Worm (Caenorhabditis elegans): Measurements from ENCODE around the gene F26G1.10.

The F26G1.10 gene

DNA sequence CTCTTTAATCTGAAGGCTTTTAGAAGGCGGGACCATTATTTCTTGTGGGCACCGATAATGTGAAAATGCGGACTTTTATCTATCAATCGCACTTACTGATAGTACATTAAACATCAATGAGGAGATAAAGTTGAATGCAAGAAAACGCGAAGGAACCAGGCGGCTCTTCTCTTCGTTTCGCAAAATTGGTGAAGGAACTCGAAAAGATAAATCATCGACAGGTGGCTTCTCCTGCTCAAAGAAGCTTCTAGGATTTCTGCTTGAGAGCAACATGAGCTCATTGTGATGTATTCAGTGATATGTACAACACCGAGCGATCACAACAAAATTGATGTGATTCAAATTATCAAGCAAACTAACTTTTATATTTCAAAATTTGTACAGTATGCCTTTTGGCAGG, 31.6 kb downstream of the F26G1.10 start:
- TF ChIP-seq ces-1 (GFP tag; optimal IDR thresholded peaks at IDR 0.05) (no peak), unc-62 (GFP tag; optimal IDR thresholded peaks at IDR 0.05) (peak; percentile 81), unc-120 (tag; optimal IDR thresholded peaks at IDR 0.05; ENCODE audit: poor library complexity, severe bottlenecking) (peak; percentile 78), hlh-1 (tag; optimal IDR thresholded peaks at IDR 0.05) (peak; percentile 66), nhr-28 (tag; optimal IDR thresholded peaks at IDR 0.05) (no peak)

DNA sequence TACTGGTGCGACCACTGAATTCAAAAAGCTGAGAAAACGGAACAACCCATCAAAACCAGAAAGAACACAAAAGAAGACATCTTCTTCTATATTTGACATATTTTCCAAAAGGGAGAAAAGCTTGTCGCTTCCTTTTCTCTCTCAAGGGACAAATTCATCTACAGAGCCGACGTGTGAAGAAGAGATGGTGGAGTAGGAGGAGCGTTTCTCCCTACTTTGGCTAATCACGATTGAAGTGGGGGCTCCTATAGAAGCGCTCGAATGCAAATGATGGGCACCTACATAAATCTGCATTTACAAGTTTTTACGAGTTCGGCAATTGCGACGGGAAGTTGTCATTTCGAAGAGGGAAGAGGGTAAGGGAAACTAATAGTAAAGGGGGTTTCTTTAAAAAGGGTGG, 32.1 kb downstream of the F26G1.10 start:
- TF ChIP-seq unc-62 (GFP tag; optimal IDR thresholded peaks at IDR 0.05) (no peak), ces-1 (GFP tag; optimal IDR thresholded peaks at IDR 0.05) (peak; percentile 12)

DNA sequence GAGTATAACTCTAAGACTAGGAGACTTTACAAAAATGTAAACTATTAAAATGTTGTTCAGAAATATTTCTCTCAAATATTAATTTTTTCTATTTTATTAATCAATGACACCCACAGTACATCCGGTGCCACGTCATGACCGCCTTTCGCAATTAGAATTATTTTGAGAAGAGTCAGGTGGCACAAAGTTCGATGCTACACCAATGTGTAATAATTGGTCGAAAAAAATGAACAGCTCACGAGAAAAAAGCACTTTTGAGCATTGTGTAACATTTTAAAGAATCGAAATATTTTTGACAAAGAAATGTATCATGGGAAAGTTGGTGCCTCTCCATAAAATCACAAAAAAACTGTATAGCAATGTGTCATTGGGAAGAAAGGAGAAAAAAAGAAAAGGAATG, 32.5 kb downstream of the F26G1.10 start:
- no peak for TF ChIP-seq bed-3 (GFP tag; optimal IDR thresholded peaks at IDR 0.05)
- TF ChIP-seq hlh-1 (tag; optimal IDR thresholded peaks at IDR 0.05), result peak; percentile 27

DNA sequence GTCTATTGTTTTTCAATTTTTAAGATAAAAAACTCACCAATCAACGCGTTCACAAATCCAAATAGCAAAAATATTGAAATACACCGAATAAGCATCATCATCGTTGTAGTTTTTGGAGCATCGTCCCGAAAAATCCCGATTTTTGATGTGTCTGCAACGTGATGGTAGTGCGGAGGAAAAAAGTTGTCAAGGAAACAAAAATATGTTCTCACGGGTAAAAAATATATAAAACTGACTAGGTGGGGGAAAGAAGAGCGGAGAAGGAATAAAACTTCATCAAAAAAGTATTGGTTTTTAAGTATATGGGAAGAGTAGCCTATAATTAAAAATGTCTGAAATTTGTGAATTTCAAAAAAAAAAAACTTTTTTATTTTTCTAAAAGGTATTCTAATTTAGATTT, 37.8 kb downstream of the F26G1.10 start, which contains the start of gene rig-6:
rig-6 (minus strand) TSS at position 101 of the 400 bp plus-strand sequence.
- TF ChIP-seq nhr-76 (tag; optimal IDR thresholded peaks at IDR 0.05) (no peak), nhr-28 (tag; optimal IDR thresholded peaks at IDR 0.05) (no peak), elt-1 (tag; optimal IDR thresholded peaks at IDR 0.05; ENCODE audit: borderline replicate concordance, insufficient read depth) (no peak), nhr-12 (tag; optimal IDR thresholded peaks at IDR 0.05) (no peak), drap-1 (GFP tag; optimal IDR thresholded peaks at IDR 0.05) (no peak), pha-4 (tag; optimal IDR thresholded peaks at IDR 0.05) (no peak), ceh-83 (GFP tag; optimal IDR thresholded peaks at IDR 0.05) (no peak), sem-2 (GFP tag; optimal IDR thresholded peaks at IDR 0.05) (no peak), elt-3 (tag; optimal IDR thresholded peaks at IDR 0.05) (no peak), ztf-11 (tag; optimal IDR thresholded peaks at IDR 0.05) (no peak), mab-5 (tag; optimal IDR thresholded peaks at IDR 0.05) (no peak), zip-8 (tag; optimal IDR thresholded peaks at IDR 0.05) (no peak)

DNA sequence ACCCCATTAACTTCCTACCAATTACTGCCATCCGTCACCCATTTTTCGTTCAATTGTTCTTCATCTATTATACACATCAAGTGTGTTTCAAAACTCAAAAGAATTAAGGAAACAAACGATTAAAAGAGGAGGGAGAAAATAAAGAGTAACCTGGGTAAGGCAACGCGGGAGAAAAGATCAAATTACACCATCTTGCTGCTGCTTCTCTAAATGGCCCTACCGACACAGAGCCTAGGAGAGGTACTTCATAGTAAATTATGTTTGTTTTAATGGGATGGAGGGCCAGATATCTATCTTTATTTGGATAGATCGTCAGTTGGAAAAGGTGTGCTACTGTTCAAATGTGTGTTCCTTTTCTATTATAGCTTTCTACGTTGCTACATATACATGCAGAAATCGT, 41.2 kb downstream of the F26G1.10 start:
- no peak for TF ChIP-seq lsy-2 (tag; optimal IDR thresholded peaks at IDR 0.05)
- TF ChIP-seq nhr-76 (tag; optimal IDR thresholded peaks at IDR 0.05), result no peak
- TF ChIP-seq mab-5 (tag; optimal IDR thresholded peaks at IDR 0.05), result no peak
- TF ChIP-seq ztf-11 (tag; optimal IDR thresholded peaks at IDR 0.05), result no peak
- no peak for TF ChIP-seq nhr-237 (tag; optimal IDR thresholded peaks at IDR 0.05)
- no peak for TF ChIP-seq drap-1 (GFP tag; optimal IDR thresholded peaks at IDR 0.05)
- TF ChIP-seq pha-4 (tag; optimal IDR thresholded peaks at IDR 0.05), result no peak
- TF ChIP-seq tbx-8 (GFP tag; optimal IDR thresholded peaks at IDR 0.05), result no peak
- no peak for TF ChIP-seq flh-1 (GFP tag; optimal IDR thresholded peaks at IDR 0.05)
- TF ChIP-seq nhr-28 (tag; optimal IDR thresholded peaks at IDR 0.05), result no peak
- TF ChIP-seq M03D4.4 (tag; optimal IDR thresholded peaks at IDR 0.05), result no peak
- TF ChIP-seq unc-39 (tag; optimal IDR thresholded peaks at IDR 0.05), result no peak
- TF ChIP-seq ceh-39 (tag; optimal IDR thresholded peaks at IDR 0.05), result no peak
- TF ChIP-seq elt-1 (tag; optimal IDR thresholded peaks at IDR 0.05; ENCODE audit: borderline replicate concordance, insufficient read depth), result no peak
- TF ChIP-seq ham-2 (GFP tag; optimal IDR thresholded peaks at IDR 0.05), result no peak
- TF ChIP-seq unc-62 (GFP tag; optimal IDR thresholded peaks at IDR 0.05), result no peak
- no peak for TF ChIP-seq blmp-1 (tag; optimal IDR thresholded peaks at IDR 0.05)
- no peak for TF ChIP-seq cnd-1 (tag; optimal IDR thresholded peaks at IDR 0.05)
- TF ChIP-seq mls-2 (tag; optimal IDR thresholded peaks at IDR 0.05), result no peak

DNA sequence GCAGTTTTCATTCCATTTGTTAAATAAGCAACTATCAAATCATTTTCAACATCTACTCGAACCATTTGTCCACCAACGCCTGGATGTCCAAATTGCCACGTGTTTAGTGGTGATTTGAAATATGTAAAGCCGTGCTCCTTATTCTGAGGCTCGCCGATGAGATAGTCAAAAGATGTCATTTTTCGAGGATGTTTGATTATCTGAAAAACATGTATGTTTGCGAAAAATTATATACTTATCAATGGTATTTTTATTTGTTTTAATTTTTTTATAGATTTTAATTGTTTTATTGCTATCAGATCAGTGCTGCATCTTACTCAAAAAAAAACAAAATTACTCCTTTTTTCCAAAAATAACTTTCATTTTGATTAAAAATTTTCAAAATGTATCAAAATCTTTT, 44.6 kb downstream of the F26G1.10 start:
- TF ChIP-seq ceh-43 (GFP tag; optimal IDR thresholded peaks at IDR 0.05) (no peak), pha-4 (tag; optimal IDR thresholded peaks at IDR 0.05) (no peak), mep-1 (tag; optimal IDR thresholded peaks at IDR 0.05) (no peak)

DNA sequence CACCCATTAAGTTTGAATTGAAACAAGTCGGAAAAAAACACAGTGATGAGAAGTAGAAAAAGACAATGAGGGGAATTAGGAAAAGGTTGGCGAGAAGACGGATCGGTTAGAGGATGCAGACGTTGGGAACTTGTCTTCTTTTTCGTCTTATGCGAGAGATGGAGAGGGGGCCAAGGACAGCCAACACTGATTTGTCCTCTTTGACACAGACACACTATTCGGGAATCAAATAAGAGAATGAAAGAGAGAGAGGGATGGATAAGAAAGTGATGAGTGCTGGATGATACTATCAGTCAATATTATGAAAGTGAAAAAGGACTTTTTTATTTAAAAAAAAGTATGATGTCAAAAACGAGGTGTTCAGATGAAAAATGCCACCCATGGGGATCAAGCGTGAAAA, 47.6 kb downstream of the F26G1.10 start, which contains the start of gene lact-5:
lact-5 (minus strand) TSS at position 1 of the 400 bp plus-strand sequence.
- TF ChIP-seq cnd-1 (tag; optimal IDR thresholded peaks at IDR 0.05), result no peak
- TF ChIP-seq blmp-1 (tag; optimal IDR thresholded peaks at IDR 0.05), result peak; percentile 69

Data from whole organism, mixed stage, embryonic.